Fruit fly (Drosophila melanogaster): ENCODE data around the gene CG32816.

The CG32816 gene

dm6 chrX:362073-362674 lies 108.4 kb downstream of the CG32816 start:
- TF ChIP-seq Sin3A (optimal IDR thresholded peaks at IDR 0.05), result no peak
- no peak for TF ChIP-seq h (optimal IDR thresholded peaks at IDR 0.05)
- no peak for TF ChIP-seq psq (optimal IDR thresholded peaks at IDR 0.05)
- TF ChIP-seq Myc (optimal IDR thresholded peaks at IDR 0.05), result no peak
- TF ChIP-seq ttk (optimal IDR thresholded peaks at IDR 0.05), result no peak

- TF ChIP-seq h (optimal IDR thresholded peaks at IDR 0.05) (no peak), insv (optimal IDR thresholded peaks at IDR 0.05) (no peak), ttk (optimal IDR thresholded peaks at IDR 0.05) (no peak), psq (optimal IDR thresholded peaks at IDR 0.05) (no peak), Myc (optimal IDR thresholded peaks at IDR 0.05) (no peak), Sin3A (optimal IDR thresholded peaks at IDR 0.05) (no peak)
Observed at dm6 chrX:361418-361817, 109.1 kb downstream of the CG32816 start.

dm6 chrX:356232-356631 lies 114.3 kb downstream of the CG32816 start, which contains the start of gene y:
Gene y, plus strand, starts transcription at chrX:356509.
- no peak for TF ChIP-seq h (optimal IDR thresholded peaks at IDR 0.05)
- TF ChIP-seq Myc (optimal IDR thresholded peaks at IDR 0.05), result no peak
- no peak for TF ChIP-seq Sin3A (optimal IDR thresholded peaks at IDR 0.05)
- TF ChIP-seq insv (optimal IDR thresholded peaks at IDR 0.05), result no peak
- no peak for TF ChIP-seq psq (optimal IDR thresholded peaks at IDR 0.05)
- TF ChIP-seq ttk (optimal IDR thresholded peaks at IDR 0.05), result no peak

- TF ChIP-seq Myc (optimal IDR thresholded peaks at IDR 0.05), result no peak
- no peak for TF ChIP-seq Sin3A (optimal IDR thresholded peaks at IDR 0.05)
- TF ChIP-seq h (optimal IDR thresholded peaks at IDR 0.05), result no peak
- TF ChIP-seq insv (optimal IDR thresholded peaks at IDR 0.05), result no peak
- no peak for TF ChIP-seq ttk (optimal IDR thresholded peaks at IDR 0.05)
- TF ChIP-seq psq (optimal IDR thresholded peaks at IDR 0.05), result no peak
Observed at dm6 chrX:353929-354515, 116.5 kb downstream of the CG32816 start.

- TF ChIP-seq h (optimal IDR thresholded peaks at IDR 0.05), result no peak
- no peak for TF ChIP-seq insv (optimal IDR thresholded peaks at IDR 0.05)
- no peak for TF ChIP-seq Sin3A (optimal IDR thresholded peaks at IDR 0.05)
- TF ChIP-seq ttk (optimal IDR thresholded peaks at IDR 0.05), result no peak
- no peak for TF ChIP-seq psq (optimal IDR thresholded peaks at IDR 0.05)
- no peak for TF ChIP-seq Myc (optimal IDR thresholded peaks at IDR 0.05)
Observed at dm6 chrX:352767-353166, 117.8 kb downstream of the CG32816 start, which contains the start of gene CG43182. Gene CG43182, plus strand, starts transcription at chrX:353067.

- TF ChIP-seq ttk (optimal IDR thresholded peaks at IDR 0.05) (no peak), psq (optimal IDR thresholded peaks at IDR 0.05) (no peak), h (optimal IDR thresholded peaks at IDR 0.05) (no peak), insv (optimal IDR thresholded peaks at IDR 0.05) (no peak), Myc (optimal IDR thresholded peaks at IDR 0.05) (no peak), Sin3A (optimal IDR thresholded peaks at IDR 0.05) (no peak)
Observed at dm6 chrX:351599-351998, 118.9 kb downstream of the CG32816 start.

dm6 chrX:350970-351369 lies 119.6 kb downstream of the CG32816 start:
- TF ChIP-seq psq (optimal IDR thresholded peaks at IDR 0.05), result no peak
- no peak for TF ChIP-seq insv (optimal IDR thresholded peaks at IDR 0.05)
- no peak for TF ChIP-seq h (optimal IDR thresholded peaks at IDR 0.05)
- no peak for TF ChIP-seq Sin3A (optimal IDR thresholded peaks at IDR 0.05)
- no peak for TF ChIP-seq ttk (optimal IDR thresholded peaks at IDR 0.05)
- TF ChIP-seq Myc (optimal IDR thresholded peaks at IDR 0.05), result no peak

- no peak for TF ChIP-seq h (optimal IDR thresholded peaks at IDR 0.05)
- no peak for TF ChIP-seq Sin3A (optimal IDR thresholded peaks at IDR 0.05)
- no peak for TF ChIP-seq ttk (optimal IDR thresholded peaks at IDR 0.05)
- no peak for TF ChIP-seq psq (optimal IDR thresholded peaks at IDR 0.05)
- no peak for TF ChIP-seq Myc (optimal IDR thresholded peaks at IDR 0.05)
- TF ChIP-seq insv (optimal IDR thresholded peaks at IDR 0.05), result no peak
Observed at dm6 chrX:350266-350665, 120.3 kb downstream of the CG32816 start, which contains the start of gene CG43181. Gene CG43181, plus strand, starts transcription at chrX:350566.

dm6 chrX:345246-345645 lies 125.3 kb downstream of the CG32816 start:
- TF ChIP-seq Sin3A (optimal IDR thresholded peaks at IDR 0.05), result no peak
- TF ChIP-seq Myc (optimal IDR thresholded peaks at IDR 0.05), result no peak
- no peak for TF ChIP-seq ttk (optimal IDR thresholded peaks at IDR 0.05)
- TF ChIP-seq h (optimal IDR thresholded peaks at IDR 0.05), result no peak
- TF ChIP-seq insv (optimal IDR thresholded peaks at IDR 0.05), result no peak
- TF ChIP-seq psq (optimal IDR thresholded peaks at IDR 0.05), result no peak

dm6 chrX:342422-343169 lies 127.9 kb downstream of the CG32816 start:
- TF ChIP-seq h (optimal IDR thresholded peaks at IDR 0.05), result no peak
- TF ChIP-seq insv (optimal IDR thresholded peaks at IDR 0.05), result no peak
- no peak for TF ChIP-seq ttk (optimal IDR thresholded peaks at IDR 0.05)
- TF ChIP-seq Myc (optimal IDR thresholded peaks at IDR 0.05), result no peak
- TF ChIP-seq Sin3A (optimal IDR thresholded peaks at IDR 0.05), result no peak
- TF ChIP-seq psq (optimal IDR thresholded peaks at IDR 0.05), result no peak

- TF ChIP-seq psq (optimal IDR thresholded peaks at IDR 0.05) (no peak), h (optimal IDR thresholded peaks at IDR 0.05) (no peak)
Observed at dm6 chrX:340809-341208, 129.7 kb downstream of the CG32816 start.

dm6 chrX:339866-340571 lies 130.5 kb downstream of the CG32816 start:
- TF ChIP-seq insv (optimal IDR thresholded peaks at IDR 0.05), result no peak
- TF ChIP-seq psq (optimal IDR thresholded peaks at IDR 0.05), result no peak
- TF ChIP-seq ttk (optimal IDR thresholded peaks at IDR 0.05), result no peak
- TF ChIP-seq Sin3A (optimal IDR thresholded peaks at IDR 0.05), result no peak
- TF ChIP-seq Myc (optimal IDR thresholded peaks at IDR 0.05), result no peak
- no peak for TF ChIP-seq h (optimal IDR thresholded peaks at IDR 0.05)
